Worm (Caenorhabditis elegans) whole organism, mixed stage, embryonic: ENCODE results near the gene F26F4.8.

Source experiments
- M03D4.4 ChIP-seq: sonication (generic microtip); optimal IDR thresholded peaks from 2 replicates; lab custom pipeline; 2017; ENCODE audit warnings: mild to moderate bottlenecking, missing genetic modification characterization, missing compliant biosample characterization
- bed-3 ChIP-seq: fragments of 200-800 bp; sonication (Bioruptor generic); optimal IDR thresholded peaks from 3 replicates; lab custom pipeline; 2018; ENCODE audit warnings: mild to moderate bottlenecking, missing genetic modification characterization, moderate library complexity, missing compliant biosample characterization
- blmp-1 ChIP-seq: fragments of 150-350 bp; optimal IDR thresholded peaks from 2 replicates; lab custom pipeline; 2014; ENCODE audit warnings: missing biosample characterization, missing genetic modification characterization
- ceh-39 ChIP-seq: fragments of 150-350 bp; optimal IDR thresholded peaks from 2 replicates; lab custom pipeline; 2014; ENCODE audit warnings: missing biosample characterization, missing genetic modification characterization
- ceh-43 ChIP-seq: fragments of 200-800 bp; sonication (Bioruptor generic); optimal IDR thresholded peaks from 2 replicates; lab custom pipeline; 2018; ENCODE audit warnings: mild to moderate bottlenecking, missing genetic modification characterization, moderate library complexity, missing compliant biosample characterization
- ceh-83 ChIP-seq: fragments of 200-800 bp; sonication (Bioruptor generic); optimal IDR thresholded peaks from 2 replicates; lab custom pipeline; 2018; ENCODE audit warnings: mild to moderate bottlenecking, missing genetic modification characterization, missing compliant biosample characterization
- ces-1 ChIP-seq: fragments of 150-350 bp; optimal IDR thresholded peaks from 2 replicates; lab custom pipeline; 2014; ENCODE audit warnings: missing biosample characterization, missing genetic modification reagents, missing genetic modification characterization
- cnd-1 ChIP-seq: fragments of 200-800 bp; sonication (Bioruptor generic); optimal IDR thresholded peaks from 2 replicates; lab custom pipeline; 2018; ENCODE audit warnings: mild to moderate bottlenecking, missing genetic modification characterization, missing compliant biosample characterization
- drap-1 ChIP-seq: fragments of 200-800 bp; sonication (Bioruptor generic); optimal IDR thresholded peaks from 3 replicates; lab custom pipeline; 2018; ENCODE audit warnings: mild to moderate bottlenecking, missing genetic modification characterization, missing compliant biosample characterization
- elt-1 ChIP-seq: sonication (generic microtip); optimal IDR thresholded peaks from 2 replicates; lab custom pipeline; 2017; ENCODE audit warnings: missing genetic modification characterization, mild to moderate bottlenecking, missing compliant biosample characterization, antibody characterized with exemption, moderate library complexity, borderline replicate concordance; ENCODE audit not compliant: insufficient read depth
- flh-1 ChIP-seq: fragments of 200-800 bp; sonication (Bioruptor generic); optimal IDR thresholded peaks from 2 replicates; lab custom pipeline; 2018; ENCODE audit warnings: mild to moderate bottlenecking, missing genetic modification characterization, moderate library complexity, missing compliant biosample characterization
- hlh-1 ChIP-seq: fragments of 150-350 bp; optimal IDR thresholded peaks from 2 replicates; lab custom pipeline; 2014; ENCODE audit warnings: missing biosample characterization, missing genetic modification reagents, missing genetic modification characterization
- lin-13 ChIP-seq: fragments of 150-350 bp; optimal IDR thresholded peaks from 2 replicates; lab custom pipeline; 2014; ENCODE audit warnings: missing biosample characterization, missing genetic modification characterization
- lsy-2 ChIP-seq: fragments of 150-350 bp; optimal IDR thresholded peaks from 2 replicates; lab custom pipeline; 2014; ENCODE audit warnings: missing biosample characterization, missing genetic modification characterization
- mab-5 ChIP-seq: fragments of 150-350 bp; optimal IDR thresholded peaks from 2 replicates; lab custom pipeline; 2014; ENCODE audit warnings: missing biosample characterization, missing genetic modification characterization
- mep-1 ChIP-seq: fragments of 150-350 bp; optimal IDR thresholded peaks from 2 replicates; lab custom pipeline; 2017; ENCODE audit warnings: missing biosample characterization, missing genetic modification reagents, missing genetic modification characterization, inconsistent platforms
- nhr-12 ChIP-seq: fragments of 150-350 bp; optimal IDR thresholded peaks from 2 replicates; lab custom pipeline; 2014; ENCODE audit warnings: missing biosample characterization, missing genetic modification characterization
- nhr-2 ChIP-seq: fragments of 150-350 bp; optimal IDR thresholded peaks from 2 replicates; lab custom pipeline; 2014; ENCODE audit warnings: missing biosample characterization, missing genetic modification characterization
- nhr-237 ChIP-seq: fragments of 150-350 bp; optimal IDR thresholded peaks from 2 replicates; lab custom pipeline; 2014; ENCODE audit warnings: missing biosample characterization, missing genetic modification characterization
- nhr-28 ChIP-seq: fragments of 150-350 bp; optimal IDR thresholded peaks from 2 replicates; lab custom pipeline; 2014; ENCODE audit warnings: missing biosample characterization, missing genetic modification characterization
- nhr-76 ChIP-seq: sonication (generic microtip); optimal IDR thresholded peaks from 2 replicates; lab custom pipeline; 2017; ENCODE audit warnings: missing biosample characterization, missing genetic modification characterization
- sem-2 ChIP-seq: fragments of 200-800 bp; sonication (Bioruptor generic); optimal IDR thresholded peaks from 2 replicates; lab custom pipeline; 2018; ENCODE audit warnings: mild to moderate bottlenecking, missing genetic modification characterization, missing compliant biosample characterization
- sptf-1 ChIP-seq: sonication (generic microtip); optimal IDR thresholded peaks from 2 replicates; lab custom pipeline; 2017; ENCODE audit warnings: mild to moderate bottlenecking, missing genetic modification characterization, moderate library complexity, missing compliant biosample characterization
- tbx-8 ChIP-seq: fragments of 200-800 bp; sonication (Bioruptor generic); optimal IDR thresholded peaks from 2 replicates; lab custom pipeline; 2018; ENCODE audit warnings: mild to moderate bottlenecking, missing genetic modification characterization, moderate library complexity, missing compliant biosample characterization
- unc-120 ChIP-seq: sonication (generic microtip); optimal IDR thresholded peaks from 2 replicates; lab custom pipeline; 2017; ENCODE audit warnings: missing genetic modification characterization, missing compliant biosample characterization; ENCODE audit not compliant: poor library complexity, severe bottlenecking
- unc-39 ChIP-seq: fragments of 150-350 bp; optimal IDR thresholded peaks from 2 replicates; lab custom pipeline; 2014; ENCODE audit warnings: missing biosample characterization, missing genetic modification characterization
- unc-62 ChIP-seq: fragments of 150-350 bp; optimal IDR thresholded peaks from 2 replicates; lab custom pipeline; 2014; ENCODE audit warnings: missing biosample characterization, missing genetic modification reagents, missing genetic modification characterization
- zip-8 ChIP-seq: fragments of 150-350 bp; optimal IDR thresholded peaks from 2 replicates; lab custom pipeline; 2014; ENCODE audit warnings: missing biosample characterization, missing genetic modification characterization
- ztf-11 ChIP-seq: fragments of 150-350 bp; optimal IDR thresholded peaks from 2 replicates; lab custom pipeline; 2014; ENCODE audit warnings: missing biosample characterization, missing genetic modification characterization

Gene F26F4.8

DNA sequence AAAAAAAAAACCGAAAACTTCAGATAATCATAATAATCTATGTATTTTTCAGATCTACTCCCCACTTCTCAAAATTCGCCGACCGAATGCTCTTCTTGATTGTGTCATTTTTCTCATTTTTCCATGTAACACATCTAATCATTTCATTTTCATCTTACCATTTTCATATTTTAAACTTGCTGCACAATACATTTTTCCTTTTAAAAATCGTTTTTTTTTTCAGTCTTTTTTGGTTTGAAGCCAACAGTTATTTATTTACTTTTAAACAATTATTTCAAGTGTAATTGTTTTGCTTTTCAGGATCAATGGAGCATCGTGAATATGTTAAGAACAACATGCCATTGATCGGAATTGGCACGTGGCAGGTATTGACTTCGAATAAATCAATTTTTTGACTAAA lies 46.2 kb downstream of the F26F4.8 start, which contains the start of gene C35D10.6:
C35D10.6 (plus strand) TSS at position 301 of the 400 bp plus-strand sequence.
- TF ChIP-seq ztf-11 (tag; lab: Kevin White, UChicago): no peak
- TF ChIP-seq nhr-12 (tag; lab: Kevin White, UChicago): no peak
- no peak for TF ChIP-seq drap-1 (GFP tag; lab: Kevin White, UChicago)
- TF ChIP-seq cnd-1 (tag; lab: Kevin White, UChicago): no peak
- TF ChIP-seq sptf-1 (tag; lab: Kevin White, UChicago): no peak
- no peak for TF ChIP-seq sem-2
- TF ChIP-seq lsy-2 (tag; lab: Kevin White, UChicago): no peak
- TF ChIP-seq nhr-237 (tag; lab: Kevin White, UChicago): no peak
- no peak for TF ChIP-seq nhr-76 (tag; lab: Kevin White, UChicago)
- TF ChIP-seq, all 35 proteins: peak for 0

DNA sequence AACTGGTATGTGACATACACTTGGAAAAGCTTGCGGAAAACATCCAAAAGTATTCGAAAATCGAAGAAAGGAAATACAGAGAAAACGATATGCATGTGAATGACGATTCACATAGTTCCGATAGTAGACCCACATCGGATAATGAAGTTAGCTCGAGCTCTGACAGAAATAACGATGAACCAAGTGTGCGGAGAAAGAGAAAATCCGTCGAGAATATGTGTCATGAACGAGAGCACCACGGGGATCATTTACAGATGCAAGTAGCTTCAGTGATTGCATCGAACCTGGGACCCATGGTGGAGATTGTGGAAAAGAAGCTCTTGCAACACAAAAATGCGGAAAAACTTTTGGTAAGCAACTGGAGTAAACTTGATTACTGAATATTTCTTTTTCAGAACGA lies 48.3 kb downstream of the F26F4.8 start:
- TF ChIP-seq sptf-1 (tag; lab: Kevin White, UChicago): no peak
- no peak for TF ChIP-seq ceh-43 (GFP tag; lab: Kevin White, UChicago)
- TF ChIP-seq nhr-76 (tag; lab: Kevin White, UChicago): no peak
- no peak for TF ChIP-seq unc-120 (tag; lab: Kevin White, UChicago)
- TF ChIP-seq ztf-11 (tag; lab: Kevin White, UChicago): no peak
- TF ChIP-seq ces-1: no peak
- no peak for TF ChIP-seq M03D4.4 (tag; lab: Kevin White, UChicago)
- no peak for TF ChIP-seq cnd-1 (tag; lab: Kevin White, UChicago)
- no peak for TF ChIP-seq bed-3 (GFP tag; lab: Kevin White, UChicago)
- TF ChIP-seq nhr-12 (tag; lab: Kevin White, UChicago): no peak
- no peak for TF ChIP-seq unc-39
- no peak for TF ChIP-seq lsy-2 (tag; lab: Kevin White, UChicago)
- no peak for TF ChIP-seq mep-1 (tag; lab: Kevin White, UChicago)

DNA sequence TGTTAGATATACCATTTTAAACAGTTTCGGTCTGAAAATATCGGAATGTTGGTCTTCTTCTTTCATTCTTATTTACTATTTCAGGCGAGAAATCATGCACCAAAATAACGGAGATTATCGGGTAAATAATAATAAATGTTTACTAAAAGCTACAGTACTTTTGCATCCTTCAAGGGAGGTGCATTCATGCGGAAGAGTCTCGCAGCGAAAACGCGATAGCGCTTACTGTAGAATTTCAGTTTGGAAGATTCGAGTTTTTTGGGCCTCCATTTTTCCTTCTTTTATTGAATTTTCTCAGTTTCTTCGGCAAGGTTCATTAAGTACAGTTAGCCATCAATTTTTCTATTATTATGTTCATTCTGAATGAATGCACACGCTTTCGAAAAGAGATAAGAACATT lies 49.2 kb downstream of the F26F4.8 start, which contains the start of gene C35D10.7:
C35D10.7 (plus strand) TSS at position 85 of the 400 bp plus-strand sequence.
- TF ChIP-seq mab-5 (tag; lab: Kevin White, UChicago) (no peak), nhr-2 (no peak), nhr-28 (tag; lab: Kevin White, UChicago) (no peak), drap-1 (GFP tag; lab: Kevin White, UChicago) (no peak), sem-2 (no peak), ceh-43 (GFP tag; lab: Kevin White, UChicago) (no peak), lin-13 (tag; lab: Kevin White, UChicago) (no peak), ceh-39 (no peak), elt-1 (no peak), lsy-2 (tag; lab: Kevin White, UChicago) (no peak), tbx-8 (GFP tag; lab: Kevin White, UChicago) (no peak), ztf-11 (tag; lab: Kevin White, UChicago) (no peak), zip-8 (tag; lab: Kevin White, UChicago) (no peak)

DNA sequence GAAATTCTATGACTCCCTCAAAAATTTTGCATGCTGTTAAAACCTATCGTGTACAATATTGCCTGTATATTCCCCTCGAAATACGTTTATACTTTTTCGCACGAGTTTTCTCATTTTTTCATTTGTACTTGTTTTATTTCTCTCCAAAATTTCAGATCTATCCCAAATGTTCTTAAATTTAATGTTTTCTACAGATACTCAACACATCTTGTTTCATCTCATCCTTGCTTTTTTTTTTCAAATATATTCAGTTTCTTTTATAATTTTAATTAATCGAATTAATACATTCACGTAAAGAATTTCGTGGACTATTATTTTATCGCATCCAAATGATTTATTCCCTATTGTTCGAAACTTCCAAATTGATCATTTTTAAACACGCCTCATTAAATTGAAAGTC lies 50.4 kb downstream of the F26F4.8 start, which contains the start of gene C35D10.8:
C35D10.8 (plus strand) TSS at position 301 of the 400 bp plus-strand sequence.
- TF ChIP-seq hlh-1 (tag; lab: Kevin White, UChicago): no peak
- TF ChIP-seq unc-39: no peak
- TF ChIP-seq blmp-1 (tag; lab: Kevin White, UChicago): no peak
- TF ChIP-seq cnd-1 (tag; lab: Kevin White, UChicago): no peak
- no peak for TF ChIP-seq flh-1 (GFP tag; lab: Kevin White, UChicago)
- TF ChIP-seq sem-2: no peak
- no peak for TF ChIP-seq bed-3 (GFP tag; lab: Kevin White, UChicago)
- no peak for TF ChIP-seq drap-1 (GFP tag; lab: Kevin White, UChicago)
- TF ChIP-seq ceh-83 (GFP tag; lab: Kevin White, UChicago): no peak
- no peak for TF ChIP-seq mab-5 (tag; lab: Kevin White, UChicago)
- no peak for TF ChIP-seq unc-62 (GFP tag; lab: Kevin White, UChicago)
